Fruit fly (Drosophila melanogaster) whole organism, embryonic: ENCODE data around the gene Ppm1.

ENCODE experiments used
- CG10274 ChIP-seq: fragments of 200-800 bp; sonication (Bioruptor generic); optimal IDR thresholded peaks from 3 replicates; lab custom pipeline; 2017; ENCODE audit warnings: missing biosample characterization, mild to moderate bottlenecking, missing genetic modification characterization
- CG11695 ChIP-seq: fragments of 200-800 bp; sonication (Bioruptor generic); IDR thresholded peaks from 3 replicates; pipeline ENCODE4 v1.3.6; 2022; ENCODE audit warnings: missing biosample characterization, missing genetic modification characterization
- CG15269 ChIP-seq: fragments of 200-800 bp; sonication (Bioruptor generic); optimal IDR thresholded peaks from 2 replicates; lab custom pipeline; 2018; ENCODE audit warnings: missing biosample characterization, mild to moderate bottlenecking, missing genetic modification characterization, moderate library complexity
- CG4282 ChIP-seq: fragments of 200-800 bp; sonication (Bioruptor generic); optimal IDR thresholded peaks from 2 replicates; lab custom pipeline; 2016; ENCODE audit warnings: missing biosample characterization, missing genetic modification characterization
- br ChIP-seq: fragments of >200 bp; optimal IDR thresholded peaks from 2 replicates; lab custom pipeline; 2017
- chinmo ChIP-seq: fragments of 200-800 bp; sonication (Bioruptor generic); IDR thresholded peaks from 4 replicates; pipeline ENCODE4 v1.3.6; 2022; ENCODE audit warnings: missing biosample characterization, missing genetic modification characterization; ENCODE audit not compliant: partially characterized antibody
- chm ChIP-seq: fragments of 200-800 bp; sonication (Bioruptor generic); IDR thresholded peaks from 2 replicates; pipeline ENCODE4 v1.3.6; 2022; ENCODE audit warnings: missing biosample characterization, missing genetic modification characterization
- h ChIP-seq: fragments of >200 bp; optimal IDR thresholded peaks from 2 replicates; lab custom pipeline; 2017
- mld ChIP-seq: fragments of 200-800 bp; sonication (Bioruptor generic); IDR thresholded peaks from 3 replicates; pipeline ENCODE4 v1.3.6; 2022; ENCODE audit warnings: missing biosample characterization, missing genetic modification characterization; ENCODE audit not compliant: partially characterized antibody
- pros ChIP-seq: fragments of 200-800 bp; sonication (Bioruptor generic); optimal IDR thresholded peaks from 3 replicates; lab custom pipeline; 2019; ENCODE audit warnings: missing biosample characterization, mild to moderate bottlenecking, missing genetic modification characterization, moderate library complexity

DNA sequence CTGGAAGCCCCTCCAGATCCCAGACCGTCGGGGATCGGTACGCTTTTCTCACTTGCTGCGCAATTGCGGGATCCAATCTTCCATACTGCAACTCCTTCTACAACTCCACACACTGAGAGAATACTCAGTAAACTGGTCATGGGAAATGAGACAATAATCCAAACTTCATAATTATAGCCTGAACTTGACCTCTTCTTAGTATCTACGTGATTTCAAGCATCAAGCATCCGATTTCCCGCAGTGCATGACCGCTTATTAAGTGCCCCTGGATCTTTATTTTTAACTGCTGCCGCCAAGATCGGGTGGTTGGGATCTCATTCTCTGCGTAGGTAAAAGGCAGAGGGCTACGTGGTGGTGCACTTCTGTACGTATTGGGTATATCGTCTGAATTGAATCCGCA, 10.2 kb downstream of the Ppm1 start:
- TF ChIP-seq CG10274 (GFP tag; lab: Kevin White, UChicago) (no peak), chinmo (GFP tag; lab: Robert Waterston, UW) (no peak), CG11695 (no peak), pros (GFP tag; lab: Kevin White, UChicago) (no peak), CG4282 (GFP tag; lab: Kevin White, UChicago) (no peak), h (lab: Kevin White, UChicago) (no peak), CG15269 (tag; lab: Kevin White, UChicago) (no peak), chm (GFP tag; lab: Robert Waterston, UW) (no peak), br (lab: Kevin White, UChicago) (no peak), mld (GFP tag; lab: Robert Waterston, UW) (no peak)
